Worm (Caenorhabditis elegans): ENCODE data around the gene pals-40.

- TF ChIP-seq C04F5.9 (tag; optimal IDR thresholded peaks at IDR 0.05) (peak; percentile 49), ceh-90 (tag; optimal IDR thresholded peaks at IDR 0.05) (no peak), lin-14 (GFP tag; optimal IDR thresholded peaks at IDR 0.05) (peak; percentile 90)
Observed at ce11 chrIII:1418709-1419108, 40.9 kb upstream of the pals-40 start.

Measured in whole organism, L1 larva.